Fruit fly (Drosophila melanogaster) whole organism, embryonic: ENCODE results near the gene CG14995.
A peak's percentile ranks its signal among the peaks of the same experiment; 100 is the strongest.

Source experiments
- Abd-B ChIP-seq: fragments of 200-800 bp; sonication (Bioruptor generic); optimal IDR thresholded peaks from 2 replicates; lab custom pipeline; 2018; ENCODE audit warnings: missing biosample characterization, mild to moderate bottlenecking, missing genetic modification characterization, moderate library complexity
- CG10267 ChIP-seq: fragments of 200-800 bp; sonication (Bioruptor generic); optimal IDR thresholded peaks from 2 replicates; lab custom pipeline; 2018; ENCODE audit warnings: missing biosample characterization, mild to moderate bottlenecking, missing genetic modification characterization, moderate library complexity
- CG10565 ChIP-seq: fragments of 200-800 bp; sonication (Bioruptor generic); optimal IDR thresholded peaks from 3 replicates; lab custom pipeline; 2016; ENCODE audit warnings: missing biosample characterization, mild to moderate bottlenecking, missing genetic modification characterization
- CG1603 ChIP-seq: fragments of 200-800 bp; sonication (Bioruptor generic); optimal IDR thresholded peaks from 2 replicates; lab custom pipeline; 2019; ENCODE audit warnings: missing biosample characterization, mild to moderate bottlenecking, missing genetic modification characterization, moderate library complexity
- CG16779 ChIP-seq: fragments of 200-800 bp; sonication (Bioruptor generic); IDR thresholded peaks from 2 replicates; pipeline ENCODE4 v1.3.6; 2022; ENCODE audit warnings: missing biosample characterization, missing genetic modification characterization
- CG17359 ChIP-seq: fragments of 200-800 bp; sonication (Bioruptor generic); optimal IDR thresholded peaks from 3 replicates; lab custom pipeline; 2018; ENCODE audit warnings: missing biosample characterization, mild to moderate bottlenecking, missing genetic modification characterization, moderate library complexity
- CG18011 ChIP-seq: fragments of 200-800 bp; sonication (Bioruptor generic); optimal IDR thresholded peaks from 2 replicates; lab custom pipeline; 2017; ENCODE audit warnings: missing biosample characterization, missing genetic modification characterization, mild to moderate bottlenecking, moderate library complexity, missing genotype
- CG30431 ChIP-seq: fragments of 200-800 bp; sonication (Bioruptor generic); optimal IDR thresholded peaks from 2 replicates; lab custom pipeline; 2017; ENCODE audit warnings: missing biosample characterization, missing genetic modification characterization
- CG32532 ChIP-seq: fragments of 200-800 bp; sonication (Bioruptor generic); IDR thresholded peaks from 2 replicates; pipeline ENCODE4 v1.3.6; 2022; ENCODE audit warnings: missing biosample characterization, missing genetic modification characterization
- CG34422 ChIP-seq: fragments of 200-800 bp; sonication (Bioruptor generic); IDR thresholded peaks from 3 replicates; pipeline ENCODE4 v1.3.6; 2022; ENCODE audit warnings: missing biosample characterization, missing genetic modification characterization
- CG4424 ChIP-seq: fragments of 200-800 bp; sonication (Bioruptor generic); optimal IDR thresholded peaks from 3 replicates; lab custom pipeline; 2016; ENCODE audit warnings: missing biosample characterization, missing genetic modification characterization
- CG4707 ChIP-seq: fragments of 200-800 bp; sonication (Bioruptor generic); optimal IDR thresholded peaks from 2 replicates; lab custom pipeline; 2018; ENCODE audit warnings: missing biosample characterization, mild to moderate bottlenecking, missing genetic modification characterization, moderate library complexity
- CG5180 ChIP-seq: fragments of 200-800 bp; sonication (Bioruptor generic); optimal IDR thresholded peaks from 3 replicates; lab custom pipeline; 2017; ENCODE audit warnings: missing biosample characterization, missing genetic modification characterization, mild to moderate bottlenecking, moderate library complexity, missing genetic modification reagents
- CG7963 ChIP-seq: fragments of 200-800 bp; sonication (Bioruptor generic); IDR thresholded peaks from 3 replicates; pipeline ENCODE4 v1.3.6; 2022; ENCODE audit warnings: missing biosample characterization, missing genetic modification characterization; ENCODE audit not compliant: partially characterized antibody
- CG8089 ChIP-seq: fragments of 200-800 bp; sonication (Bioruptor generic); optimal IDR thresholded peaks from 3 replicates; lab custom pipeline; 2016; ENCODE audit warnings: missing biosample characterization, missing genetic modification characterization
- D19A ChIP-seq: fragments of 200-800 bp; optimal IDR thresholded peaks from 3 replicates; lab custom pipeline; 2019; ENCODE audit warnings: missing biosample characterization, mild to moderate bottlenecking, missing genetic modification characterization, moderate library complexity
- Doc2 ChIP-seq: fragments of 200-800 bp; sonication (Bioruptor generic); IDR thresholded peaks from 2 replicates; pipeline ENCODE4 v1.3.6; 2022; ENCODE audit warnings: missing biosample characterization, missing genetic modification characterization
- Eip74EF ChIP-seq, 2 experiments: fragments of 200-800 bp in 1 of 2; fragments of >200 bp in 1 of 2; sonication (Bioruptor generic) in 1 of 2; optimal IDR thresholded peaks; 2 replicates each; lab custom pipeline; 2017 to 2019; ENCODE audit warnings: missing biosample characterization in 2 of 2, missing genetic modification characterization in 2 of 2, mild to moderate bottlenecking in 1 of 2, moderate library complexity in 1 of 2
- Fer3 ChIP-seq: fragments of 200-800 bp; sonication (Bioruptor generic); optimal IDR thresholded peaks from 2 replicates; lab custom pipeline; 2018; ENCODE audit warnings: missing biosample characterization, mild to moderate bottlenecking, missing genetic modification characterization, moderate library complexity
- Gsc ChIP-seq: fragments of 200-800 bp; sonication (Bioruptor generic); IDR thresholded peaks from 2 replicates; pipeline ENCODE4 v1.3.6; 2022; ENCODE audit warnings: missing biosample characterization, missing genetic modification characterization
- HmgZ ChIP-seq: fragments of 200-800 bp; sonication (Bioruptor generic); optimal IDR thresholded peaks from 2 replicates; lab custom pipeline; 2018; ENCODE audit warnings: missing biosample characterization, mild to moderate bottlenecking, missing genetic modification characterization
- Hr78 ChIP-seq, 2 experiments: fragments of 200-800 bp in 1 of 2; fragments of >200 bp in 1 of 2; sonication (Bioruptor generic) in 1 of 2; optimal IDR thresholded peaks; 2 replicates each; lab custom pipeline; 2017 to 2019; ENCODE audit warnings: missing biosample characterization in 2 of 2, missing genetic modification characterization in 2 of 2, mild to moderate bottlenecking in 1 of 2, moderate library complexity in 1 of 2
- Med ChIP-seq: fragments of 200-800 bp; sonication (Bioruptor generic); peaks from one replicate; lab custom pipeline; 2016; ENCODE audit warnings: missing biosample characterization, missing genetic modification characterization, mild to moderate bottlenecking, inconsistent platforms, moderate library complexity
- NfI ChIP-seq: fragments of 200-800 bp; sonication (Bioruptor generic); optimal IDR thresholded peaks from 3 replicates; lab custom pipeline; 2018; ENCODE audit warnings: missing biosample characterization, mild to moderate bottlenecking, missing genetic modification characterization, moderate library complexity
- Optix ChIP-seq: fragments of 200-800 bp; sonication (Bioruptor generic); IDR thresholded peaks from 3 replicates; pipeline ENCODE4 v1.3.6; 2022; ENCODE audit warnings: missing biosample characterization, missing genetic modification characterization
- PHDP ChIP-seq: fragments of 200-800 bp; sonication (Bioruptor generic); optimal IDR thresholded peaks from 3 replicates; lab custom pipeline; 2018; ENCODE audit warnings: missing biosample characterization, mild to moderate bottlenecking, missing genetic modification characterization, moderate library complexity
- Sin3A ChIP-seq: fragments of >200 bp; optimal IDR thresholded peaks from 2 replicates; lab custom pipeline; 2018
- Sox100B ChIP-seq: fragments of 200-800 bp; sonication (Bioruptor generic); optimal IDR thresholded peaks from 3 replicates; lab custom pipeline; 2018; ENCODE audit warnings: missing biosample characterization, mild to moderate bottlenecking, missing genetic modification characterization
- Sry-β ChIP-seq: fragments of 200-800 bp; sonication (Bioruptor generic); optimal IDR thresholded peaks from 2 replicates; lab custom pipeline; 2018; ENCODE audit warnings: missing biosample characterization, mild to moderate bottlenecking, missing genetic modification characterization, moderate library complexity
- aop ChIP-seq: fragments of 200-800 bp; sonication (Bioruptor generic); IDR thresholded peaks from 2 replicates; pipeline ENCODE4 v1.3.6; 2022; ENCODE audit warnings: missing biosample characterization, missing genetic modification characterization
- ash1 ChIP-seq: fragments of 200-800 bp; sonication (Bioruptor generic); optimal IDR thresholded peaks from 2 replicates; lab custom pipeline; 2018; ENCODE audit warnings: missing biosample characterization, mild to moderate bottlenecking, missing genetic modification characterization
- bbx ChIP-seq: fragments of 200-800 bp; sonication (Bioruptor generic); IDR thresholded peaks from 2 replicates; pipeline ENCODE4 v1.3.6; 2022; ENCODE audit warnings: missing biosample characterization, missing genetic modification characterization; ENCODE audit not compliant: partially characterized antibody
- corto ChIP-seq: fragments of 200-800 bp; sonication (Bioruptor generic); optimal IDR thresholded peaks from 2 replicates; lab custom pipeline; 2016; ENCODE audit warnings: missing biosample characterization, mild to moderate bottlenecking, missing genetic modification characterization, moderate library complexity
- crp ChIP-seq, 2 experiments: fragments of 200-800 bp; sonication (Bioruptor generic); optimal IDR thresholded peaks; 2 replicates in 1 of 2; 3 replicates in 1 of 2; lab custom pipeline; 2017; ENCODE audit warnings: missing biosample characterization in 2 of 2, missing genetic modification characterization in 2 of 2, mild to moderate bottlenecking in 1 of 2, moderate library complexity in 1 of 2
- dysf ChIP-seq: fragments of 200-800 bp; sonication (Bioruptor generic); IDR thresholded peaks from 3 replicates; pipeline ENCODE4 v1.3.6; 2022; ENCODE audit warnings: missing biosample characterization, missing genetic modification characterization
- esg ChIP-seq: fragments of 200-800 bp; sonication (Bioruptor generic); conservative IDR thresholded peaks from 2 replicates; pipeline ENCODE4 v1.3.6; 2022; ENCODE audit warnings: missing biosample characterization, missing genetic modification characterization
- eve ChIP-seq, 2 experiments: fragments of >200 bp; optimal IDR thresholded peaks; 2 replicates each; lab custom pipeline; 2017; ENCODE audit warnings: missing biosample characterization in 2 of 2, missing genetic modification characterization in 2 of 2
- eyg ChIP-seq: fragments of 200-800 bp; sonication (Bioruptor generic); optimal IDR thresholded peaks from 3 replicates; lab custom pipeline; 2016; ENCODE audit warnings: missing biosample characterization, missing genetic modification characterization
- kni ChIP-seq: fragments of 200-800 bp; sonication (Bioruptor generic); optimal IDR thresholded peaks from 3 replicates; lab custom pipeline; 2017; ENCODE audit warnings: mild to moderate bottlenecking, missing biosample characterization, missing genetic modification reagents, missing genetic modification characterization
- knrl ChIP-seq: fragments of 200-800 bp; sonication (Bioruptor generic); IDR thresholded peaks from 3 replicates; pipeline ENCODE4 v1.3.6; 2022; ENCODE audit warnings: missing biosample characterization, missing genetic modification characterization; ENCODE audit not compliant: partially characterized antibody
- maf-S ChIP-seq: fragments of 200-800 bp; sonication (Bioruptor generic); optimal IDR thresholded peaks from 2 replicates; lab custom pipeline; 2016; ENCODE audit warnings: missing biosample characterization, missing genetic modification characterization
- nerfin-2 ChIP-seq: fragments of 200-800 bp; sonication (Bioruptor generic); IDR thresholded peaks from 2 replicates; pipeline ENCODE4 v1.3.6; 2022; ENCODE audit warnings: missing biosample characterization, missing genetic modification characterization; ENCODE audit not compliant: partially characterized antibody
- org-1 ChIP-seq: fragments of 200-800 bp; sonication (Bioruptor generic); optimal IDR thresholded peaks from 2 replicates; lab custom pipeline; 2017; ENCODE audit warnings: missing biosample characterization, missing genetic modification characterization
- pita ChIP-seq: fragments of 200-800 bp; sonication (Bioruptor generic); optimal IDR thresholded peaks from 2 replicates; lab custom pipeline; 2017; ENCODE audit warnings: missing biosample characterization, mild to moderate bottlenecking, missing genetic modification characterization
- shn ChIP-seq: fragments of 200-800 bp; sonication (Bioruptor generic); optimal IDR thresholded peaks from 3 replicates; lab custom pipeline; 2016; ENCODE audit warnings: missing biosample characterization, missing genetic modification characterization
- sqz ChIP-seq: fragments of 200-800 bp; sonication (Bioruptor generic); optimal IDR thresholded peaks from 3 replicates; lab custom pipeline; 2018; ENCODE audit warnings: missing biosample characterization, mild to moderate bottlenecking, missing genetic modification characterization
- unpg ChIP-seq: fragments of 200-800 bp; sonication (Bioruptor generic); optimal IDR thresholded peaks from 3 replicates; lab custom pipeline; 2018; ENCODE audit warnings: missing biosample characterization, mild to moderate bottlenecking, missing genetic modification characterization, moderate library complexity
- wek ChIP-seq: fragments of 200-800 bp; sonication (Bioruptor generic); optimal IDR thresholded peaks from 3 replicates; lab custom pipeline; 2018; ENCODE audit warnings: missing biosample characterization, mild to moderate bottlenecking, missing genetic modification characterization, moderate library complexity

CG14995 gene

dm6 chr3L:4138804-4139521, 35.9 kb upstream of the CG14995 start, which contains the start of the genes Rop and Ras64B (continued):
- TF ChIP-seq kni: no peak
- peak in 1 of 2 experiments; percentile 25 for TF ChIP-seq crp (GFP tag; optimal IDR thresholded peaks at IDR 0.05; lab: Kevin White, UChicago)
- TF ChIP-seq CG7963 (GFP tag; lab: Robert Waterston, UW): peak; percentile 77
- TF ChIP-seq eve (GFP tag; optimal IDR thresholded peaks at IDR 0.05; lab: Kevin White, UChicago): no peak
- TF ChIP-seq org-1 (GFP tag; lab: Kevin White, UChicago): no peak
- peak; percentile 90 for TF ChIP-seq Med (GFP tag; lab: Kevin White, UChicago)
- TF ChIP-seq pita: peak; percentile 71
- TF ChIP-seq Abd-B (GFP tag; lab: Kevin White, UChicago): peak; percentile 51
- no peak for TF ChIP-seq Sox100B (GFP tag; lab: Kevin White, UChicago)
- TF ChIP-seq Optix: no peak
- no peak for TF ChIP-seq aop
- TF ChIP-seq Doc2 (GFP tag; lab: Robert Waterston, UW): no peak
- TF ChIP-seq CG4707 (GFP tag; lab: Kevin White, UChicago): no peak
- peak; percentile 94 for TF ChIP-seq sqz (GFP tag; lab: Kevin White, UChicago)
- TF ChIP-seq maf-S (GFP tag; lab: Kevin White, UChicago): no peak
- TF ChIP-seq CG34422: peak; percentile 57; the same call in 2 of the 3 replicates
- TF ChIP-seq eyg (GFP tag; lab: Kevin White, UChicago): no peak
- TF ChIP-seq CG16779: no peak
- TF ChIP-seq CG4424 (GFP tag; lab: Kevin White, UChicago): no peak
- TF ChIP-seq Sry-β (GFP tag; lab: Kevin White, UChicago): no peak
- peak; percentile 4 for TF ChIP-seq ash1 (GFP tag; lab: Kevin White, UChicago)
- no peak for TF ChIP-seq dysf (GFP tag; lab: Robert Waterston, UW)
- peak; percentile 41; the same call in 1 of the 2 replicates for TF ChIP-seq CG32532 (GFP tag; lab: Robert Waterston, UW)
- peak; percentile 89 for TF ChIP-seq HmgZ (tag; lab: Kevin White, UChicago)
- TF ChIP-seq Eip74EF (GFP tag; optimal IDR thresholded peaks at IDR 0.05; lab: Kevin White, UChicago): peak in 1 of 2 experiments; percentile 15
- peak; percentile 67 for TF ChIP-seq CG10267
- TF ChIP-seq CG5180 (GFP tag; lab: Kevin White, UChicago): no peak
- TF ChIP-seq D19A (tag; lab: Kevin White, UChicago): no peak
- no peak for TF ChIP-seq CG8089
- TF ChIP-seq Sin3A (lab: Kevin White, UChicago): peak; percentile 91
- TF ChIP-seq shn: peak; percentile 4
- peak; percentile 50 for TF ChIP-seq nerfin-2 (GFP tag; lab: Robert Waterston, UW)
- TF ChIP-seq CG10565 (GFP tag; lab: Kevin White, UChicago): no peak
- TF ChIP-seq unpg (GFP tag; lab: Kevin White, UChicago): peak; percentile 29
- TF ChIP-seq corto (GFP tag; lab: Kevin White, UChicago): no peak
- TF ChIP-seq PHDP (tag; lab: Kevin White, UChicago): peak; percentile 47
- no peak for TF ChIP-seq CG18011 (GFP tag; lab: Kevin White, UChicago)
- TF ChIP-seq knrl: peak; percentile 82
- peak; percentile 5 for TF ChIP-seq CG17359 (tag; lab: Kevin White, UChicago)
- TF ChIP-seq bbx: peak; percentile 81
- no peak for TF ChIP-seq CG30431 (GFP tag; lab: Kevin White, UChicago)
- no peak for TF ChIP-seq Gsc
- no peak for TF ChIP-seq Fer3 (tag; lab: Kevin White, UChicago)
- TF ChIP-seq wek (GFP tag; lab: Kevin White, UChicago): no peak
- peak; percentile 85 for TF ChIP-seq CG1603 (tag; lab: Kevin White, UChicago)
- no peak for TF ChIP-seq Hr78 (GFP tag; optimal IDR thresholded peaks at IDR 0.05; lab: Kevin White, UChicago)
- TF ChIP-seq NfI (GFP tag; lab: Kevin White, UChicago): peak; percentile 3
- TF ChIP-seq esg: no peak
